Worm (Caenorhabditis elegans) whole organism, L3 larva: ENCODE measurements around the gene oac-12.

Experiments
- R02D3.7 ChIP-seq: fragments of 150-350 bp; optimal IDR thresholded peaks from 2 replicates; lab custom pipeline; 2014; ENCODE audit warnings: missing biosample characterization, missing genetic modification characterization
- ZK546.5 ChIP-seq: sonication (generic microtip); optimal IDR thresholded peaks from 2 replicates; lab custom pipeline; 2017; ENCODE audit warnings: missing biosample characterization, missing genetic modification characterization
- aly-2 ChIP-seq: fragments of 150-350 bp; optimal IDR thresholded peaks from 2 replicates; lab custom pipeline; 2014; ENCODE audit warnings: missing biosample characterization, missing genetic modification characterization
- ama-1 ChIP-seq: fragments of 150-350 bp; optimal IDR thresholded peaks from 2 replicates; lab custom pipeline; 2018
- ceh-16 ChIP-seq: sonication (generic microtip); optimal IDR thresholded peaks from 2 replicates; lab custom pipeline; 2017; ENCODE audit warnings: missing biosample characterization, missing genetic modification characterization
- ceh-28 ChIP-seq: fragments of 150-350 bp; optimal IDR thresholded peaks from 2 replicates; lab custom pipeline; 2014; ENCODE audit warnings: missing biosample characterization, missing genetic modification reagents, missing genetic modification characterization
- ceh-9 ChIP-seq: sonication (generic microtip); optimal IDR thresholded peaks from 2 replicates; lab custom pipeline; 2018; ENCODE audit warnings: missing biosample characterization, missing genetic modification characterization
- daf-12 ChIP-seq: fragments of 150-350 bp; optimal IDR thresholded peaks from 2 replicates; lab custom pipeline; 2014; ENCODE audit warnings: missing biosample characterization, missing genetic modification reagents, missing genetic modification characterization
- egl-5 ChIP-seq: fragments of 150-350 bp; optimal IDR thresholded peaks from 2 replicates; lab custom pipeline; 2017; ENCODE audit warnings: missing biosample characterization, missing genetic modification reagents, missing genetic modification characterization, inconsistent platforms
- elt-1 ChIP-seq: fragments of 150-350 bp; optimal IDR thresholded peaks from 2 replicates; lab custom pipeline; 2014; ENCODE audit warnings: missing biosample characterization, missing genetic modification characterization
- elt-3 ChIP-seq, 3 experiments: fragments of 150-350 bp in 1 of 3; sonication (generic microtip) in 2 of 3; optimal IDR thresholded peaks; 2 replicates in 2 of 3; 4 replicates in 1 of 3; lab custom pipeline; 2014 to 2017; ENCODE audit warnings: missing biosample characterization in 3 of 3, missing genetic modification characterization in 3 of 3
- eor-1 ChIP-seq, 2 experiments: fragments of 150-350 bp; optimal IDR thresholded peaks; 2 replicates each; lab custom pipeline; 2014 to 2018; ENCODE audit warnings: missing biosample characterization in 2 of 2, missing genetic modification characterization in 2 of 2
- fkh-10 ChIP-seq: sonication (generic microtip); optimal IDR thresholded peaks from 2 replicates; lab custom pipeline; 2017; ENCODE audit warnings: missing biosample characterization, missing genetic modification reagents, missing genetic modification characterization
- fkh-2 ChIP-seq: fragments of 150-350 bp; optimal IDR thresholded peaks from 2 replicates; lab custom pipeline; 2014; ENCODE audit warnings: missing biosample characterization, missing genetic modification reagents, missing genetic modification characterization
- fos-1 ChIP-seq: fragments of 150-350 bp; optimal IDR thresholded peaks from 2 replicates; lab custom pipeline; 2014; ENCODE audit warnings: missing biosample characterization, missing genetic modification characterization
- hmg-11 ChIP-seq: sonication (generic microtip); optimal IDR thresholded peaks from 2 replicates; lab custom pipeline; 2016; ENCODE audit warnings: missing genetic modification characterization, missing compliant biosample characterization
- jun-1 ChIP-seq: fragments of 150-350 bp; optimal IDR thresholded peaks from 2 replicates; lab custom pipeline; 2014; ENCODE audit warnings: missing biosample characterization, missing genetic modification reagents, missing genetic modification characterization
- lin-39 ChIP-seq: fragments of 150-350 bp; optimal IDR thresholded peaks from 2 replicates; lab custom pipeline; 2018; ENCODE audit warnings: missing biosample characterization, missing genetic modification reagents, missing genetic modification characterization
- mdl-1 ChIP-seq: fragments of 150-350 bp; optimal IDR thresholded peaks from 2 replicates; lab custom pipeline; 2014; ENCODE audit warnings: missing biosample characterization, missing genetic modification characterization
- nfya-1 ChIP-seq: sonication (generic microtip); optimal IDR thresholded peaks from 2 replicates; lab custom pipeline; 2017; ENCODE audit warnings: missing genetic modification characterization, mild to moderate bottlenecking, missing compliant biosample characterization, antibody characterized with exemption, moderate library complexity; ENCODE audit not compliant: insufficient read depth
- nhr-11 ChIP-seq: fragments of 150-350 bp; optimal IDR thresholded peaks from 2 replicates; lab custom pipeline; 2014; ENCODE audit warnings: missing biosample characterization, missing genetic modification characterization
- nhr-12 ChIP-seq: fragments of 150-350 bp; optimal IDR thresholded peaks from 2 replicates; lab custom pipeline; 2014; ENCODE audit warnings: missing biosample characterization, missing genetic modification characterization
- nhr-23 ChIP-seq: fragments of 150-350 bp; optimal IDR thresholded peaks from 2 replicates; lab custom pipeline; 2014; ENCODE audit warnings: missing biosample characterization, missing genetic modification reagents, missing genetic modification characterization
- nhr-237 ChIP-seq: fragments of 150-350 bp; optimal IDR thresholded peaks from 2 replicates; lab custom pipeline; 2014; ENCODE audit warnings: missing biosample characterization, missing genetic modification characterization
- nhr-25 ChIP-seq: sonication (generic microtip); optimal IDR thresholded peaks from 2 replicates; lab custom pipeline; 2017; ENCODE audit warnings: missing biosample characterization, missing genetic modification characterization
- nhr-28 ChIP-seq: fragments of 150-350 bp; optimal IDR thresholded peaks from 2 replicates; lab custom pipeline; 2014; ENCODE audit warnings: missing biosample characterization, missing genetic modification characterization
- nhr-43 ChIP-seq: sonication (generic microtip); optimal IDR thresholded peaks from 2 replicates; lab custom pipeline; 2016; ENCODE audit warnings: mild to moderate bottlenecking, missing genetic modification characterization, missing compliant biosample characterization; ENCODE audit not compliant: poor library complexity, severe bottlenecking
- nhr-67 ChIP-seq: fragments of 150-350 bp; optimal IDR thresholded peaks from 2 replicates; lab custom pipeline; 2014; ENCODE audit warnings: missing biosample characterization, missing genetic modification characterization
- nhr-76 ChIP-seq: fragments of 150-350 bp; sonication (generic microtip); optimal IDR thresholded peaks from 5 replicates; lab custom pipeline; 2014; ENCODE audit warnings: missing biosample characterization, missing genetic modification characterization
- nhr-77 ChIP-seq: fragments of 150-350 bp; optimal IDR thresholded peaks from 2 replicates; lab custom pipeline; 2014; ENCODE audit warnings: missing biosample characterization, missing genetic modification characterization
- pha-4 ChIP-seq: fragments of 150-350 bp; optimal IDR thresholded peaks from 2 replicates; lab custom pipeline; 2014; ENCODE audit warnings: missing biosample characterization, missing genetic modification reagents, missing genetic modification characterization
- sea-2 ChIP-seq: fragments of 150-350 bp; sonication (generic microtip); optimal IDR thresholded peaks from 4 replicates; lab custom pipeline; 2014; ENCODE audit warnings: missing biosample characterization, missing genetic modification reagents, missing genetic modification characterization
- skn-1 ChIP-seq: fragments of 150-350 bp; optimal IDR thresholded peaks from 2 replicates; lab custom pipeline; 2014; ENCODE audit warnings: missing biosample characterization, missing genetic modification characterization
- snpc-4 ChIP-seq: fragments of 150-350 bp; optimal IDR thresholded peaks from 2 replicates; lab custom pipeline; 2014; ENCODE audit warnings: missing biosample characterization, missing genetic modification characterization
- unc-39 ChIP-seq: sonication (generic microtip); optimal IDR thresholded peaks from 4 replicates; lab custom pipeline; 2017; ENCODE audit warnings: missing biosample characterization, missing genetic modification characterization
- unc-62 ChIP-seq: fragments of 150-350 bp; sonication (generic microtip); optimal IDR thresholded peaks from 4 replicates; lab custom pipeline; 2014; ENCODE audit warnings: missing biosample characterization, missing genetic modification reagents, missing genetic modification characterization
- zag-1 ChIP-seq: fragments of 150-350 bp; optimal IDR thresholded peaks from 2 replicates; lab custom pipeline; 2014; ENCODE audit warnings: missing biosample characterization, missing genetic modification characterization
- ztf-11 ChIP-seq: fragments of 150-350 bp; optimal IDR thresholded peaks from 2 replicates; lab custom pipeline; 2014; ENCODE audit warnings: missing biosample characterization, missing genetic modification characterization
- ztf-4 ChIP-seq: fragments of 150-350 bp; optimal IDR thresholded peaks from 2 replicates; lab custom pipeline; 2014; ENCODE audit warnings: missing biosample characterization, missing genetic modification characterization

oac-12 gene

DNA sequence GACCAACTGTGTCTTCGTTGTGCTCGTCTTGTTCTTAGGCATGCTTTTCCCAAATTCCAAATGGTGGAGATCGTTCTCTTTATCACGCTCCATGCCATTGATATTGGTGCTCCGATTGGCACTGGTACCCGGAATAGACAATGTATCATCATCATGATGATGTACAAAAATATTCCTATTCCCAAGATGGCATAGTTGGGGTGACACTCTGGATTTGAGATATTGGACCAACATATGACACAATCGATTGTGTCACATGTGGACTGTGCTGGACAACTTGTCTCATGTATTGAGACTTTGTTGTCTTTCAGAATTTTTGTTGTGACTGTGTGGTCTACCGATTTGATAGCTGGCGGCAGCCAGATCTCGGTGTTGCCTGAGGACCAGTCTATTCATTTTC lies 28.1 kb downstream of the oac-12 start:
- TF ChIP-seq nhr-237 (tag; lab: Kevin White, UChicago) (no peak), sea-2 (GFP tag; lab: Kevin White, UChicago) (no peak), ceh-9 (tag; lab: Kevin White, UChicago) (no peak), nhr-28 (no peak), ceh-28 (tag; lab: Kevin White, UChicago) (no peak), ztf-4 (tag; lab: Kevin White, UChicago) (no peak), unc-39 (no peak), elt-1 (no peak), R02D3.7 (no peak), ZK546.5 (tag; lab: Kevin White, UChicago) (no peak), egl-5 (tag; lab: Kevin White, UChicago) (no peak)
- TF ChIP-seq, all 47 proteins: peak for 0

DNA sequence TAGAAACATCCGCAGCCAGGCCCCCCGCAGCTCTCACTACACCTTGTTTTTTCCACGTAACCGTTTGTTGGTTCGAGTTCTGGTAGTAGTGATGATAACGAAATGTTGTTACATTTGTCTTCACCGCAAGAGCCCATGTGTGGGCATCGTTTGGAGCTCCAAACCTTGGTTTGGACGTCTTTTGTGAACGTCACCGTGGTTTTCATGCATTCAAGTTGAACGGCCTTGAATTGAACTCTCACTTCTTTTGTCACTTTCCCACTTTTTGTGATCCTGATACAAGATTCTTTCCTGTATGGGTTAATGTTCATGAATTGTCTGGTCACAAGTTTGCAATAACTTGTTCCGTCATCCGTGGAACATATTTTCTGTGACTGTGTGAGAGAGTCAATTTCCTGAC lies 28.6 kb downstream of the oac-12 start:
- TF ChIP-seq R02D3.7 (no peak), zag-1 (no peak), fkh-10 (GFP tag; lab: Kevin White, UChicago) (no peak), nhr-43 (tag; lab: Kevin White, UChicago) (no peak), nhr-237 (tag; lab: Kevin White, UChicago) (no peak), snpc-4 (tag; lab: Kevin White, UChicago) (no peak), nhr-23 (tag; lab: Kevin White, UChicago) (no peak)

DNA sequence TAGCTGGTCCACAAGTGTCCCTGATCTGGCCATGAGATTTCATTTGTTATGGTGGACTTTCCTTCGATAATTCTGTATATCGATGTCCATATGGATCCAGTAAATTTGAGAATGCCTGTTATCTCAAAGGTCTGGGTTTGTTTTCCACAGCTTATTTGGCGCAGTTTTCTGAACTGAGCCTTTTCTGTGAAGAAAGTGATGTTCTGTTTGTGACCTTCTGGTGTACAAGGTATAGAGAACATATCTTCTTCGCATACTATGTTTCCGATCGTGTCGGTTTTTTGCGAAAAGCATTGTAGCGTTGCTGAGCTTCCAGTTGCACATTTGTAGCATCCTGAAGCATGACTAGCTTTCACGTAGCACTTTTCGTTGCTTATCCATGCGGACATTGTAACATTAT lies 29.5 kb downstream of the oac-12 start:
- TF ChIP-seq ceh-16 (tag; lab: Kevin White, UChicago) (no peak), nhr-23 (tag; lab: Kevin White, UChicago) (no peak), nhr-25 (no peak), nfya-1 (tag; lab: Kevin White, UChicago) (no peak), skn-1 (no peak), unc-39 (no peak), ama-1 (no peak), hmg-11 (tag; lab: Kevin White, UChicago) (no peak), egl-5 (tag; lab: Kevin White, UChicago) (no peak), eor-1 (tag; optimal IDR thresholded peaks at IDR 0.05; lab: Kevin White, UChicago) (no peak), aly-2 (tag; lab: Kevin White, UChicago) (no peak), fkh-10 (GFP tag; lab: Kevin White, UChicago) (no peak), fkh-2 (no peak), elt-1 (no peak), jun-1 (tag; lab: Kevin White, UChicago) (no peak), nhr-77 (tag; lab: Kevin White, UChicago) (no peak), nhr-28 (no peak), pha-4 (tag; lab: Kevin White, UChicago) (no peak), nhr-237 (tag; lab: Kevin White, UChicago) (no peak)

DNA sequence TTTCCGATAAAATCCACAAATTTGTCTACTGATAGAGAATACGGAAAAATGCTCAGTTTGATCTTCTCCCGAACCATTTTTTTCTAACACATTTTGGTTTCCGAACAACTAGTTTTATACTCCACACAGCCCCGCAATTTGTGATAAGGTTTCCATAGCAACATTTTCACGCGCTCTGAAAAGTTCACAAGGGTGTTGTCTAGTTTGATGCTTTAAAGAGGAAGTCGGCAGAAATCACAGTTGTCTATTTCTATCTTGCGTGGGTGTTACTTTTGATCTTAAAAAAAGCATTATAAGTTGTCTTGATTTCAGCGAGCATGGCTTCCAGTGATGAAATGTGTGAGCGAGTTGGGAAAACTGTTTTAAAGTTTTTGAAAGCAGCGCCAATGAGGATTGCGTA lies 32.6 kb downstream of the oac-12 start, which contains the start of gene ZC132.3:
TSS of gene ZC132.3 (minus strand) at position 101 of the 400 bp plus-strand sequence.
- no peak for TF ChIP-seq elt-1
- TF ChIP-seq nhr-67 (tag; lab: Kevin White, UChicago) = no peak
- TF ChIP-seq elt-3 (tag; optimal IDR thresholded peaks at IDR 0.05; lab: Kevin White, UChicago) = no peak
- TF ChIP-seq unc-62 = no peak
- no peak for TF ChIP-seq lin-39 (tag; lab: Kevin White, UChicago)
- no peak for TF ChIP-seq sea-2 (GFP tag; lab: Kevin White, UChicago)
- no peak for TF ChIP-seq R02D3.7
- TF ChIP-seq eor-1 (tag; optimal IDR thresholded peaks at IDR 0.05; lab: Kevin White, UChicago) = no peak
- no peak for TF ChIP-seq nhr-11 (tag; lab: Kevin White, UChicago)
- no peak for TF ChIP-seq hmg-11 (tag; lab: Kevin White, UChicago)
- no peak for TF ChIP-seq ama-1
- TF ChIP-seq nfya-1 (tag; lab: Kevin White, UChicago) = no peak
- TF ChIP-seq daf-12 (tag; lab: Kevin White, UChicago) = no peak
- no peak for TF ChIP-seq skn-1
- no peak for TF ChIP-seq ZK546.5 (tag; lab: Kevin White, UChicago)

DNA sequence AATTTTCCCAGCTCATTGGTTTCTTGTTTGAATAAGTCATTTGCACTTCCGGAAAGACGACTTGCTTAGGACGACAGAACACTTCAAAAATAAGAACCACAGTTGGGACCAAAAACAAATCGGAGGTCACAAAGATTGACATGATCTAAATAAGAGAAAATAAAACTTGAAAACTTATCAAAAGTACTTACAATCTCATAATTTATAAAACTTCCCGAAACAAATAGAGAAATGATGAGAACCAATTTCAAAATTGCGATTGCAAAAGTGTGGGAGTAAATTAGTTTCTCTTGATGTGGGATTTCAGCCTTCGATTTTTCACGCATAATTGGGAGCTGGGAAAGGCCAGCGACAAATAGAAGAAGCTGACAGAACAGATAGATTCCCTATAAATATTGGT lies 33.8 kb downstream of the oac-12 start, which contains the start of gene ZC132.11:
TSS of gene ZC132.11 (minus strand) at position 101 of the 400 bp plus-strand sequence.
- TF ChIP-seq nfya-1 (tag; lab: Kevin White, UChicago) (no peak), nhr-67 (tag; lab: Kevin White, UChicago) (no peak), R02D3.7 (no peak), elt-3 (tag; optimal IDR thresholded peaks at IDR 0.05; lab: Kevin White, UChicago) (no peak), unc-62 (no peak), nhr-11 (tag; lab: Kevin White, UChicago) (no peak), ztf-11 (tag; lab: Kevin White, UChicago) (no peak), mdl-1 (no peak), nhr-28 (no peak), nhr-25 (no peak), skn-1 (no peak), zag-1 (no peak), nhr-12 (tag; lab: Kevin White, UChicago) (no peak), lin-39 (tag; lab: Kevin White, UChicago) (no peak), unc-39 (no peak), fos-1 (tag; lab: Kevin White, UChicago) (no peak), sea-2 (GFP tag; lab: Kevin White, UChicago) (no peak), nhr-76 (tag; lab: Kevin White, UChicago) (no peak), eor-1 (tag; optimal IDR thresholded peaks at IDR 0.05; lab: Kevin White, UChicago) (no peak)
